Worm (Caenorhabditis elegans) whole organism, L1 larva: ENCODE measurements around the gene plc-2.
A peak's percentile ranks its signal among the peaks of the same experiment; 100 is the strongest.

Experiments used
- C16A3.4 ChIP-seq: fragments of 150-350 bp; optimal IDR thresholded peaks from 2 replicates; lab custom pipeline; 2014; ENCODE audit warnings: missing biosample characterization, missing genetic modification characterization
- aha-1 ChIP-seq: fragments of 150-350 bp; optimal IDR thresholded peaks from 2 replicates; lab custom pipeline; 2014; ENCODE audit warnings: missing biosample characterization, missing genetic modification characterization
- aly-2 ChIP-seq: fragments of 150-350 bp; optimal IDR thresholded peaks from 2 replicates; lab custom pipeline; 2014; ENCODE audit warnings: missing biosample characterization, missing genetic modification characterization
- ama-1 ChIP-seq: fragments of 150-350 bp; optimal IDR thresholded peaks from 2 replicates; lab custom pipeline; 2014
- blmp-1 ChIP-seq: fragments of 150-350 bp; optimal IDR thresholded peaks from 2 replicates; lab custom pipeline; 2014; ENCODE audit warnings: missing biosample characterization, missing genetic modification characterization
- ceh-63 ChIP-seq: fragments of 200-800 bp; sonication (Bioruptor generic); optimal IDR thresholded peaks from 2 replicates; lab custom pipeline; 2018; ENCODE audit warnings: mild to moderate bottlenecking, missing genetic modification characterization, missing compliant biosample characterization
- ceh-82 ChIP-seq, 3 experiments: fragments of 150-350 bp in 1 of 3; sonication (generic microtip) in 2 of 3; optimal IDR thresholded peaks; 2 replicates each; lab custom pipeline; 2014 to 2017; ENCODE audit warnings: missing biosample characterization in 3 of 3, missing genetic modification characterization in 3 of 3
- ceh-88 ChIP-seq: fragments of 200-800 bp; sonication (Bioruptor generic); IDR thresholded peaks from 2 replicates; pipeline ENCODE4 v1.3.6; 2022; ENCODE audit warnings: missing genetic modification characterization, missing compliant biosample characterization
- dpl-1 ChIP-seq, 3 experiments: fragments of 150-350 bp in 2 of 3; sonication (generic microtip) in 1 of 3; optimal IDR thresholded peaks; 2 replicates each; lab custom pipeline; 2014 to 2017; ENCODE audit warnings: missing biosample characterization in 3 of 3, missing genetic modification characterization in 3 of 3, missing genetic modification reagents in 3 of 3
- dsc-1 ChIP-seq: sonication (generic microtip); optimal IDR thresholded peaks from 2 replicates; lab custom pipeline; 2016; ENCODE audit warnings: mild to moderate bottlenecking, missing genetic modification characterization, missing compliant biosample characterization
- efl-1 ChIP-seq, 4 experiments: fragments of 150-350 bp; optimal IDR thresholded peaks in 3 of 4; peaks in 1 of 4; 1 replicate in 1 of 4; 2 replicates in 3 of 4; lab custom pipeline; 2014; ENCODE audit warnings: missing biosample characterization in 2 of 4, missing genetic modification characterization in 2 of 4, missing genetic modification reagents in 2 of 4
- egl-27 ChIP-seq, 2 experiments: fragments of 150-350 bp in 1 of 2; sonication (generic microtip); optimal IDR thresholded peaks; 3 replicates each; lab custom pipeline; 2017 to 2018; ENCODE audit warnings: missing biosample characterization in 2 of 2, missing genetic modification characterization in 2 of 2, missing genetic modification reagents in 2 of 2
- elt-2 ChIP-seq: sonication (generic microtip); optimal IDR thresholded peaks from 2 replicates; lab custom pipeline; 2016; ENCODE audit warnings: missing genetic modification characterization, mild to moderate bottlenecking, inconsistent platforms, missing compliant biosample characterization, missing genetic modification reagents
- elt-3 ChIP-seq, 6 experiments: fragments of 150-350 bp in 1 of 6; sonication (generic microtip); optimal IDR thresholded peaks; 2 replicates each; lab custom pipeline; 2017 to 2018; ENCODE audit warnings: missing biosample characterization in 6 of 6, missing genetic modification characterization in 6 of 6, inconsistent platforms in 1 of 6
- fkh-10 ChIP-seq: sonication (generic microtip); optimal IDR thresholded peaks from 2 replicates; lab custom pipeline; 2017; ENCODE audit warnings: missing biosample characterization, missing genetic modification reagents, missing genetic modification characterization
- fkh-4 ChIP-seq: sonication (generic microtip); optimal IDR thresholded peaks from 2 replicates; lab custom pipeline; 2016; ENCODE audit warnings: missing compliant biosample characterization, missing genetic modification characterization, borderline replicate concordance
- grh-1 ChIP-seq: fragments of 200-800 bp; sonication (Bioruptor generic); IDR thresholded peaks from 2 replicates; pipeline ENCODE4 v1.3.6; 2022; ENCODE audit warnings: missing genetic modification reagents, missing genetic modification characterization, missing compliant biosample characterization
- hlh-17 ChIP-seq: fragments of 200-800 bp; sonication (Bioruptor generic); optimal IDR thresholded peaks from 2 replicates; lab custom pipeline; 2018; ENCODE audit warnings: missing genetic modification characterization, mild to moderate bottlenecking, missing compliant biosample characterization, moderate library complexity, borderline replicate concordance
- hpl-2 ChIP-seq: fragments of 150-350 bp; optimal IDR thresholded peaks from 2 replicates; lab custom pipeline; 2014; ENCODE audit warnings: missing biosample characterization, missing genetic modification reagents, missing genetic modification characterization
- lin-14 ChIP-seq: fragments of 200-800 bp; sonication (Bioruptor generic); optimal IDR thresholded peaks from 2 replicates; lab custom pipeline; 2018; ENCODE audit warnings: mild to moderate bottlenecking, missing genetic modification characterization, moderate library complexity, missing compliant biosample characterization
- lin-35 ChIP-seq, 2 experiments: fragments of 150-350 bp; optimal IDR thresholded peaks; 2 replicates each; lab custom pipeline; 2014; ENCODE audit warnings: missing biosample characterization in 2 of 2, missing genetic modification characterization in 2 of 2, missing genetic modification reagents in 2 of 2
- lin-39 ChIP-seq: fragments of 150-350 bp; optimal IDR thresholded peaks from 2 replicates; lab custom pipeline; 2014; ENCODE audit warnings: missing biosample characterization, missing genetic modification reagents, missing genetic modification characterization
- lir-3 ChIP-seq: sonication (generic microtip); optimal IDR thresholded peaks from 2 replicates; lab custom pipeline; 2016; ENCODE audit warnings: mild to moderate bottlenecking, missing genetic modification characterization, moderate library complexity, missing compliant biosample characterization; ENCODE audit not compliant: poor library complexity
- mdl-1 ChIP-seq, 2 experiments: fragments of 150-350 bp; optimal IDR thresholded peaks; 2 replicates each; lab custom pipeline; 2014 to 2017; ENCODE audit warnings: missing biosample characterization in 2 of 2, missing genetic modification characterization in 2 of 2, inconsistent platforms in 1 of 2
- mef-2 ChIP-seq: fragments of 150-350 bp; optimal IDR thresholded peaks from 2 replicates; lab custom pipeline; 2014; ENCODE audit warnings: missing biosample characterization, missing genetic modification characterization
- mep-1 ChIP-seq: fragments of 150-350 bp; optimal IDR thresholded peaks from 2 replicates; lab custom pipeline; 2014; ENCODE audit warnings: missing biosample characterization, missing genetic modification characterization
- nhr-11 ChIP-seq: fragments of 150-350 bp; optimal IDR thresholded peaks from 2 replicates; lab custom pipeline; 2014; ENCODE audit warnings: missing biosample characterization, missing genetic modification characterization
- nhr-12 ChIP-seq: sonication (generic microtip); optimal IDR thresholded peaks from 2 replicates; lab custom pipeline; 2017; ENCODE audit warnings: missing biosample characterization, missing genetic modification characterization
- nhr-19 ChIP-seq: fragments of 200-800 bp; sonication (Bioruptor generic); conservative IDR thresholded peaks from 2 replicates; pipeline ENCODE4 v1.3.6; 2022; ENCODE audit warnings: missing genetic modification characterization, missing compliant biosample characterization
- nhr-28 ChIP-seq: fragments of 150-350 bp; optimal IDR thresholded peaks from 2 replicates; lab custom pipeline; 2014; ENCODE audit warnings: missing biosample characterization, missing genetic modification characterization
- nhr-77 ChIP-seq: fragments of 150-350 bp; optimal IDR thresholded peaks from 2 replicates; lab custom pipeline; 2014; ENCODE audit warnings: missing biosample characterization, missing genetic modification characterization
- nhr-84 ChIP-seq: sonication (generic microtip); optimal IDR thresholded peaks from 2 replicates; lab custom pipeline; 2017; ENCODE audit warnings: missing biosample characterization, missing genetic modification characterization
- nhr-85 ChIP-seq: sonication (generic microtip); peaks from one replicate; lab custom pipeline; 2016; ENCODE audit warnings: missing genetic modification characterization, inconsistent platforms, missing compliant biosample characterization
- nhr-90 ChIP-seq: sonication (generic microtip); optimal IDR thresholded peaks from 2 replicates; lab custom pipeline; 2016; ENCODE audit warnings: mild to moderate bottlenecking, missing genetic modification characterization, missing compliant biosample characterization; ENCODE audit not compliant: poor library complexity
- pag-3 ChIP-seq: sonication (generic microtip); optimal IDR thresholded peaks from 2 replicates; lab custom pipeline; 2017; ENCODE audit warnings: missing genetic modification characterization, mild to moderate bottlenecking, missing compliant biosample characterization, antibody characterized with exemption, borderline replicate concordance; ENCODE audit not compliant: insufficient read depth
- pqm-1 ChIP-seq: sonication (generic microtip); optimal IDR thresholded peaks from 3 replicates; lab custom pipeline; 2017; ENCODE audit warnings: missing biosample characterization, missing genetic modification characterization
- rnt-1 ChIP-seq: sonication (generic microtip); optimal IDR thresholded peaks from 2 replicates; lab custom pipeline; 2016; ENCODE audit warnings: mild to moderate bottlenecking, missing genetic modification characterization, moderate library complexity, missing compliant biosample characterization
- skn-1 ChIP-seq: fragments of 150-350 bp; optimal IDR thresholded peaks from 2 replicates; lab custom pipeline; 2014; ENCODE audit warnings: missing biosample characterization, missing genetic modification characterization
- sptf-1 ChIP-seq: fragments of 150-350 bp; optimal IDR thresholded peaks from 2 replicates; lab custom pipeline; 2014; ENCODE audit warnings: missing biosample characterization, missing genetic modification characterization
- sup-37 ChIP-seq: fragments of 200-800 bp; sonication (Bioruptor generic); optimal IDR thresholded peaks from 2 replicates; lab custom pipeline; 2018; ENCODE audit warnings: mild to moderate bottlenecking, missing genetic modification characterization, missing compliant biosample characterization
- swsn-7 ChIP-seq: sonication (generic microtip); optimal IDR thresholded peaks from 2 replicates; lab custom pipeline; 2016; ENCODE audit warnings: missing genetic modification characterization, missing compliant biosample characterization
- unc-130 ChIP-seq: fragments of 150-350 bp; optimal IDR thresholded peaks from 2 replicates; lab custom pipeline; 2017; ENCODE audit warnings: missing biosample characterization, missing genetic modification characterization, inconsistent platforms
- unc-62 ChIP-seq: fragments of 150-350 bp; optimal IDR thresholded peaks from 2 replicates; lab custom pipeline; 2014; ENCODE audit warnings: missing biosample characterization, missing genetic modification reagents, missing genetic modification characterization
- unc-86 ChIP-seq: sonication (generic microtip); optimal IDR thresholded peaks from 2 replicates; lab custom pipeline; 2016; ENCODE audit warnings: missing genetic modification characterization, missing compliant biosample characterization
- unc-98 ChIP-seq: fragments of 200-800 bp; sonication (Bioruptor generic); IDR thresholded peaks from 2 replicates; pipeline ENCODE4 v1.3.6; 2022; ENCODE audit warnings: missing genetic modification characterization, missing compliant biosample characterization
- zag-1 ChIP-seq: fragments of 150-350 bp; optimal IDR thresholded peaks from 2 replicates; lab custom pipeline; 2014; ENCODE audit warnings: missing biosample characterization, missing genetic modification characterization
- zip-4 ChIP-seq: fragments of 200-800 bp; sonication (Bioruptor generic); optimal IDR thresholded peaks from 2 replicates; lab custom pipeline; 2018; ENCODE audit warnings: mild to moderate bottlenecking, missing genetic modification characterization, moderate library complexity, missing compliant biosample characterization

The plc-2 gene

DNA sequence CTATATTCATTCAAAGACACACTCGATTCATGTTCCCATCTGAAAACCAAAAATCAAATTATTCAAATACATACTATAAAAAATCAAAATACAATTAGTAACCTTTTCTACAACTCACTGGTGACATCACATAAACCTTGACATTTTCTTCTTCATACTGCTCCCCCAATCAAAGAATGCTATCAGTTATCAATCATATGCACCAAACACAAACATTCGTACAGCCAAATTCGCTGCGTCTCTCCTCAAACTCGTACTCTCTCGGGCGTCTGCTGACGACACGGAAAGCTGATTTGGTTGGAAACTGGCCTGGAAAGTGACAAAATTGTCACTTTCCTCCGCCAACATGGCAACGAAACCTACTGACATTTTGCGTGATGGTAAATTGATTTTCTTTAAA, at the start of gene plc-2:
plc-2 (plus strand) TSS at position 196 of the 400 bp plus-strand sequence.
- TF ChIP-seq mdl-1 (tag; optimal IDR thresholded peaks at IDR 0.05; lab: Kevin White, UChicago) (no peak), pag-3 (tag; lab: Kevin White, UChicago) (no peak), nhr-85 (tag; lab: Kevin White, UChicago) (peak; percentile 27), nhr-28 (tag; lab: Kevin White, UChicago) (no peak), C16A3.4 (tag; lab: Kevin White, UChicago) (no peak), skn-1 (tag; lab: Kevin White, UChicago) (no peak), pqm-1 (tag; lab: Kevin White, UChicago) (no peak), lin-35 (GFP tag; optimal IDR thresholded peaks at IDR 0.05; lab: Kevin White, UChicago) (peak in 1 of 2 experiments; percentile 33), mef-2 (tag; lab: Kevin White, UChicago) (no peak), efl-1 (optimal IDR thresholded peaks at IDR 0.05; lab: Kevin White, UChicago) (no peak), efl-1 (GFP tag; optimal IDR thresholded peaks at IDR 0.05 in 1 of 2; lab: Kevin White, UChicago) (peak in 1 of 2 experiments; percentile 16), unc-98 (GFP tag; lab: Robert Waterston, UW) (no peak), elt-2 (tag; lab: Kevin White, UChicago) (peak; percentile 55), dsc-1 (tag; lab: Kevin White, UChicago) (no peak), zip-4 (GFP tag; lab: Kevin White, UChicago) (no peak), nhr-77 (tag; lab: Kevin White, UChicago) (no peak), sptf-1 (tag; lab: Kevin White, UChicago) (no peak)

DNA sequence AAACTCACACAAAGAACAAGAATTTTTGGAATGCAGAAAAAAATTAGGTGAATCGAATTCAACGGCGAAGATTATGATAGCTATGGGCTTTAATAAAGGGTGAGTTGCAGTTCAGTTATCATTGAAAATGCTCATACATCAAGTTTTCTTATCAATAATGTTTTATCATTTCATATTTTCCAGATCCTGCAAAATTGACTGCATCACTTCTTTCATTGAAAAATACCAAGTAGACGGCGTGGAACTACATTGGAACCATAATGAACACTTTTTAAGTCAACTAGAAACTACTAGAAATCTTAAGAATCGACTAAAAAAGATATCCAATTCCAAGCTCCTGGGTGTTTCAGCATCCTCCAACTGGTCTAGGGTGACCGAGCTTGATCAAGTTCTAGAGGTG, 49.1 kb upstream of the plc-2 start, which contains the start of gene K08F9.1:
K08F9.1 (minus strand) TSS at position 101 of the 400 bp plus-strand sequence.
- no peak for TF ChIP-seq aha-1
- TF ChIP-seq unc-98 (GFP tag; lab: Robert Waterston, UW) = no peak
- no peak for TF ChIP-seq ceh-88 (GFP tag; lab: Robert Waterston, UW)
- no peak for TF ChIP-seq lin-14 (GFP tag; lab: Kevin White, UChicago)
- TF ChIP-seq unc-62 (GFP tag; lab: Kevin White, UChicago) = no peak
- TF ChIP-seq lir-3 (tag; lab: Kevin White, UChicago) = no peak
- no peak for TF ChIP-seq hpl-2
- no peak for TF ChIP-seq ceh-82 (tag; optimal IDR thresholded peaks at IDR 0.05; lab: Kevin White, UChicago)
- TF ChIP-seq fkh-10 (GFP tag; lab: Kevin White, UChicago) = no peak
- no peak for TF ChIP-seq elt-3 (tag; optimal IDR thresholded peaks at IDR 0.05; lab: Kevin White, UChicago)
- TF ChIP-seq nhr-90 (tag; lab: Kevin White, UChicago) = no peak
- no peak for TF ChIP-seq nhr-12
- TF ChIP-seq fkh-4 = no peak
- no peak for TF ChIP-seq grh-1 (GFP tag; lab: Robert Waterston, UW)
- TF ChIP-seq nhr-85 (tag; lab: Kevin White, UChicago) = no peak
- no peak for TF ChIP-seq blmp-1 (tag; lab: Kevin White, UChicago)
- no peak for TF ChIP-seq nhr-11 (tag; lab: Kevin White, UChicago)
- TF ChIP-seq unc-130 (tag; lab: Kevin White, UChicago) = no peak

DNA sequence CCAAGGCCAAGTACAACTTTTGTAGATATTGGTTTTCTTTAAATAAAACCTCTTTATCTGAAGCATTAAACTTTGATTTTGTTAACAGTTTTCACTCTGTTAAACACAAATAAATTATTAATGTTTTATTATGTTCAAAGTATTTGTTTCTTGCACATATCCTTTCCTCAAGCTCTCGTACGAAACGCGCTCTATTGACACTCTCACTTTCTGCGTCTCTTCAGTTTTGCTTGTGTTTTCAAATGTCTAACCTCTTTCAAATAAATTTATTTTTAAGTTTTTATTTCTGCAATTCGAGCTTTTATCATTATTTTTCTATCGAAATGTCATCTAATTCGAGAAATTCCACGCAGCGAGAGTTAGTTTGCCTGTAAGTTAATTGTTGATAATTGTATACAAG, 48.6 kb upstream of the plc-2 start, which contains the start of gene K08F9.4:
K08F9.4 (plus strand) TSS at position 222 of the 400 bp plus-strand sequence.
- TF ChIP-seq efl-1 (optimal IDR thresholded peaks at IDR 0.05; lab: Kevin White, UChicago) (peak; percentile 82 to 83), efl-1 (GFP tag; optimal IDR thresholded peaks at IDR 0.05 in 1 of 2; lab: Kevin White, UChicago) (peak; percentile 72 to 95), dsc-1 (tag; lab: Kevin White, UChicago) (no peak), ama-1 (lab: Kevin White, UChicago) (no peak), nhr-90 (tag; lab: Kevin White, UChicago) (peak; percentile 75), unc-86 (peak; percentile 38), mep-1 (tag; lab: Kevin White, UChicago) (peak; percentile 83), lin-39 (tag; lab: Kevin White, UChicago) (no peak), rnt-1 (tag; lab: Kevin White, UChicago) (peak; percentile 73), zag-1 (tag; lab: Kevin White, UChicago) (no peak), lir-3 (tag; lab: Kevin White, UChicago) (peak; percentile 46), lin-35 (GFP tag; optimal IDR thresholded peaks at IDR 0.05; lab: Kevin White, UChicago) (peak; percentile 75 to 85), elt-3 (tag; optimal IDR thresholded peaks at IDR 0.05; lab: Kevin White, UChicago) (peak in 2 of 6 experiments; percentile 26 to 72), nhr-84 (tag; lab: Kevin White, UChicago) (no peak), ceh-88 (GFP tag; lab: Robert Waterston, UW) (no peak), dpl-1 (GFP tag; optimal IDR thresholded peaks at IDR 0.05; lab: Kevin White, UChicago) (peak; percentile 75 to 83 (median 79)), sptf-1 (tag; lab: Kevin White, UChicago) (no peak), ceh-63 (no peak), swsn-7 (tag; lab: Kevin White, UChicago) (peak; percentile 51), ceh-82 (tag; optimal IDR thresholded peaks at IDR 0.05; lab: Kevin White, UChicago) (peak; percentile 24 to 71 (median 55)), hlh-17 (GFP tag; lab: Kevin White, UChicago) (no peak), nhr-19 (no peak), aha-1 (no peak), aly-2 (no peak), sup-37 (GFP tag; lab: Kevin White, UChicago) (no peak), egl-27 (tag; optimal IDR thresholded peaks at IDR 0.05; lab: Kevin White, UChicago) (no peak)
